Fruit fly (Drosophila melanogaster): ENCODE results near the gene CG33235.

Gene CG33235

DNA sequence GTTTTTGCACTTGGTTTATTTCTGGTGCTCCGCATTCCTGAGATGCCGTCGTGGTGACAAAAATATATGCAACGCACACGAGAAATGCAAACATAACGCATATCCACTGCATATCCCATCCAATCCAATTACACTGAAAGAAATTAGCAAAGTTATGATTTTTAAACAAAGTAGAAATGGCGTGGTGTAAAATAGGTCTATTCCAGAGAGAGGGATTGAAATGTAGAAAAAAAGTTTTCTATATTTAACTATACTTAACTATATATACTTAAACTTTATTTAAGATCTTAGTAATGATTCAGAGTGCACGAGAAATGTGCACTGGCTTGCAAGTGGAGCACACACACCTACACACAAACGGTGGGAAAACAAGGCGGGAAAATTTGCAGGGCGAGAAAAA is 832 bp upstream of the CG33235 start:
- TF ChIP-seq pan (optimal IDR thresholded peaks at IDR 0.05) (no peak), EcR (GFP tag; optimal IDR thresholded peaks at IDR 0.05) (no peak), psq (optimal IDR thresholded peaks at IDR 0.05) (no peak), CG8478 (optimal IDR thresholded peaks at IDR 0.05) (no peak), usp (GFP tag; optimal IDR thresholded peaks at IDR 0.05) (no peak), Dll (optimal IDR thresholded peaks at IDR 0.05) (no peak)

DNA sequence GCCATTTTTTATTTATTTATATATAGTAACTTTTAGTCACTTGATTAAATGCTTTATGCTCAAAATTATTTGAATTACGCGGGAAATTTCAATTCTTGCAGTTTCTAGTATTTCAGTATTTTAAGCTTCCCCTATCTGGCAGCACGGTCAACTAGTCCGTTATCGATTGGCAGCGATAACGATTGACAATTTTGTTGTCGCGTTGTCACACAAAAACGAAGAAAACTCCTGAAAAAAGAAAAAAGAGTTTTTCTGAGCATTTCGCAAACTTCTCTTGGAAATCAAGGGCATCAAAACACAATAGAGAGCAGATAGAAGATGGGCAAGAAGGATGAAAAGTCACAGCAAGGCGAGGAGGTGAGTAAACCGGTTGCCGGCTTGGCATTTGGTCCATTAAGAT is 6.3 kb downstream of the CG33235 start, which contains the start of gene Spase25:
Gene Spase25 (plus strand): TSS at position 176 of the 400 bp plus-strand sequence.
- TF ChIP-seq CG8478 (optimal IDR thresholded peaks at IDR 0.05) (no peak), usp (GFP tag; optimal IDR thresholded peaks at IDR 0.05) (no peak), Dll (optimal IDR thresholded peaks at IDR 0.05) (no peak), psq (optimal IDR thresholded peaks at IDR 0.05) (no peak), EcR (GFP tag; optimal IDR thresholded peaks at IDR 0.05) (no peak), pan (optimal IDR thresholded peaks at IDR 0.05) (no peak)

DNA sequence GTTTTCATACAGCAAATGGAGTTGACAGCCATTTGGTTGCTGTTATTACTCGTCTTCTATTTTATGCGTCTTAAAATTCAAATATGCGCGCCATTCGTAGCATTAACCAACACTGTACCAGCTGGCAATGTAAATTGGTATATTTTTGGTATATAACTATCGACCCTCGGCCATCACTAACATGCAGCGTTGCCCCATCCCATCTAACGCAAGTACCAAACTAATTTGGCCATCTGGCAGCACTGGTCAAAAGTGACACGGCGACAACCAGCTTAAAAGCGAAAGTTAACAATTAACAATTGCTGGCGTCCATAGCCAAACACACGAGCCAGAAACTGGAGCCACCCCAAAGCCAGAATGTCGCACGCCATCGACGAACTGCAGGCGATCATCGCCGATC is 8.1 kb downstream of the CG33235 start, which contains the start of gene Uba5:
Gene Uba5 (plus strand): TSS at position 222 of the 400 bp plus-strand sequence.
- TF ChIP-seq Dll (optimal IDR thresholded peaks at IDR 0.05): no peak
- TF ChIP-seq EcR (GFP tag; optimal IDR thresholded peaks at IDR 0.05): no peak
- TF ChIP-seq usp (GFP tag; optimal IDR thresholded peaks at IDR 0.05): no peak
- no peak for TF ChIP-seq pan (optimal IDR thresholded peaks at IDR 0.05)
- no peak for TF ChIP-seq CG8478 (optimal IDR thresholded peaks at IDR 0.05)
- no peak for TF ChIP-seq psq (optimal IDR thresholded peaks at IDR 0.05)

DNA sequence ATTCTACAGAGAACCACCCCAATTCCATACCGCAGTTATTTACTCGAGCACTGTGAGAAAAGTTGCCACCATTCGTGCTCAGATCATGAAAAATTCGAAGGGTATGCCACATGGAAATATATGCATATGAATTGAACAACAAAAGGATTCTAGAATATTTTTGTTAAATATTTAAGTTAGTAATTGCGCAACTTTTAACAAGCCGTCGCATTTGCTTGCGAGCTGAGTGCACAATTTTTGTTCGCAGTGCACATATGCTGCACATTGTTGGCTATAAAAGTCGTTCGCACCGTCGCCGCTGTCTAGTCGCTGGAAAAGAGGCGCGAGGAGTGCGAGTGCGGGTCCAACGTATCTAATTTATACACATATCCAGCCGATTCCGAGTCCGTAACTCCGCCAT is 14.6 kb downstream of the CG33235 start, which contains the start of gene Cyp4g15:
Gene Cyp4g15 (plus strand): TSS at position 301 of the 400 bp plus-strand sequence.
- TF ChIP-seq Dll (optimal IDR thresholded peaks at IDR 0.05): no peak
- no peak for TF ChIP-seq pan (optimal IDR thresholded peaks at IDR 0.05)
- no peak for TF ChIP-seq psq (optimal IDR thresholded peaks at IDR 0.05)
- TF ChIP-seq EcR (GFP tag; optimal IDR thresholded peaks at IDR 0.05): no peak
- no peak for TF ChIP-seq usp (GFP tag; optimal IDR thresholded peaks at IDR 0.05)
- TF ChIP-seq CG8478 (optimal IDR thresholded peaks at IDR 0.05): no peak

DNA sequence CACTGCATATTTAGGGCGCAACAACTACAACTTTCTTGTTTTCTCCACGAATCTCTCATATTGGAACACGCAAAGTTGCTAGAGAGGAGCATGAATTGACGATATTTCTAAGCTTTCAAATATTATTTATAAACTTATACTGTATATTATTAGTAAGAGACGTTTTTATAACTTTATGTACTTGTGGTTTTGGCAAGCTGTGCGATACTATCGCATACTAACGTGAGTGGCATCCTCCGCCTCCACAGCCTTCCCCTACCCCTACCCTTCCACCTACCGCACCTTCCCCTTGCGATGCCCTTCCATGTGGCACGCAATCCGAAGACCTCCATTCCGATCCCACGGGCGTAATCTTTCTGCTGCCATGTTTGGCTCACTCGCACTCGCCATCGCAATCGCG is 23.1 kb downstream of the CG33235 start:
- no peak for TF ChIP-seq usp (GFP tag; optimal IDR thresholded peaks at IDR 0.05)
- no peak for TF ChIP-seq CG8478 (optimal IDR thresholded peaks at IDR 0.05)
- no peak for TF ChIP-seq psq (optimal IDR thresholded peaks at IDR 0.05)
- TF ChIP-seq Dll (optimal IDR thresholded peaks at IDR 0.05): no peak
- no peak for TF ChIP-seq EcR (GFP tag; optimal IDR thresholded peaks at IDR 0.05)
- no peak for TF ChIP-seq pan (optimal IDR thresholded peaks at IDR 0.05)

DNA sequence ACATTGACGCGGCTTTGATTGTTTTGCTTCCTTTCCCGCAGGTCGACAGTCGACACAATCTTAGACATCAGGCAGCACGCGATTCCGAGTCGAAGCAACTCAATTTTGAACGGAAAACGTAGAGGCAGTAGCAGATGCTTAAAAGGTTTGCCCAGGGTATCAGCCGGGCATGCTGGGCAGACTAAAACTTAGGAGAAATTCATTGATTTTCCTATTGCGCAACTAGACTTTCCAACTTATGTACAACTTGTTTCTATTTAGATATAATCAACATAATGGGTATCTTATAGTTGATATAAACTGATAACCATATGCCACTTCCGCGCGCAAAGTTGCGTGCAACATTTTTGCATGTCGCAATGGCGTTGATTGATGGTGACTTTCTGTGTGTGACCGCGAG is 24.6 kb downstream of the CG33235 start:
- TF ChIP-seq usp (GFP tag; optimal IDR thresholded peaks at IDR 0.05) (no peak), psq (optimal IDR thresholded peaks at IDR 0.05) (no peak), EcR (GFP tag; optimal IDR thresholded peaks at IDR 0.05) (no peak), CG8478 (optimal IDR thresholded peaks at IDR 0.05) (no peak), Dll (optimal IDR thresholded peaks at IDR 0.05) (no peak), pan (optimal IDR thresholded peaks at IDR 0.05) (no peak)

DNA sequence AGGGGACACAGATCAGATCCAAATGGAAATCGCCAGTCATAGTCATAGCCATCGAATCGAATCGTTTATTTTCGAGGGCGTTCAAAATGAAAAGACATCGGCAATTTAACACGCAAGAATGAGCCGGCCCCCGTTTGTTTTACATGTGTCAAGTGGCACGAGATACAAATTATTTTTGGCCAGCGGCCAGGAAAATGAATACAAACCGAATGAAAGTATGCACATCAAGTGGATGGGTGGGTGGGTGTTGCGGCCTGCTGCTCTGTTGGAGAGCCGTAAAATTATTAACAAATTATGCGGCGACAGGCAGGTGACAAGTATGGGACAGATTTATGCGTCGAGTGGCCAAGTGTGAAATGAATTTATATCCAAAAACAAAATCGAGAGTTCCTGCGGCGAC is 27.3 kb downstream of the CG33235 start:
- TF ChIP-seq EcR (GFP tag; optimal IDR thresholded peaks at IDR 0.05) (no peak), CG8478 (optimal IDR thresholded peaks at IDR 0.05) (no peak), pan (optimal IDR thresholded peaks at IDR 0.05) (no peak), Dll (optimal IDR thresholded peaks at IDR 0.05) (no peak), usp (GFP tag; optimal IDR thresholded peaks at IDR 0.05) (no peak), psq (optimal IDR thresholded peaks at IDR 0.05) (no peak)

DNA sequence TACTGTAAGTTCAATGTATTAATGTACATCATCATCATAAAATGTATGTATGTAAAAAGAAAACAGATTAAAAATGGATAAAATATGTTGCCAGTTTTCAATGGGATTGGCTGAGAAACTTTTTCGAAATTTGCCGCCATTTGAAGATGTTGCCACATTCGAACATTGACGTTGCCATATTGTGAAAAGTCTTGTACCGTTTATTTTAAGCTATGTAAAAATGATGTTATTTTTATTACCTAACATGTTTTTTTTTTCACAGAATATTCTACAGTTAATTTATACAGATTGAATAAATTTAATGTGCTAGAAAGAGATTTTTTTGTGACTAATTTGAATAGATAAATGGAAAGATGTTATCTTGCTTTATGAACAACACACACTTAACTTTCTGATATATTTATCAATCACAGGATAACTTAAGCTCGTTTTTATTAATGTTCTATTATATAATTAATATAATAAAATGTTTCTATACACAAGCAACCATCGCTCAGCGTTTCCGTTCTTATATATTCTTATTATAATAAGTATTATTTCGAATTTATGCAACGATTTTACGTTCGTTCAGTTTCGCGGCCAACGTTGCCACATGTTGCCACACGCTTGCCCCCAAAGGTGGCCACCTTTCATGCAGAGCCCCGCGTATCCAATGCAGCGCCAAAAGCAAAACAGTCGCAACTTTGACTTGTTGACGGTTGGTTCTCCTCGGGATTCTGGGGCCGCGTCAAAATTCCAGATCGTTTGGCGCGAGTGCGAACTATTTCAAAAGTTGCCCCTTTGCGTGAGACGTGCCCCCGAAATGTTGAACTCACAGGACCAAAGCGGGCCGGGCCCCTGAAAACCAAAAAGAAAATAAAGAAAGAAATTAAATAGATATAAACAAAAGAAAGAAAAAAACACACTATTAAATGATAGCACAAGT is 32.2 kb downstream of the CG33235 start, which contains the start of gene CG43155:
Gene CG43155 (plus strand): TSS at position 875 of the 925 bp plus-strand sequence.
- TF ChIP-seq Dll (optimal IDR thresholded peaks at IDR 0.05) (no peak), CG8478 (optimal IDR thresholded peaks at IDR 0.05) (no peak), EcR (GFP tag; optimal IDR thresholded peaks at IDR 0.05) (no peak), usp (GFP tag; optimal IDR thresholded peaks at IDR 0.05) (no peak)

DNA sequence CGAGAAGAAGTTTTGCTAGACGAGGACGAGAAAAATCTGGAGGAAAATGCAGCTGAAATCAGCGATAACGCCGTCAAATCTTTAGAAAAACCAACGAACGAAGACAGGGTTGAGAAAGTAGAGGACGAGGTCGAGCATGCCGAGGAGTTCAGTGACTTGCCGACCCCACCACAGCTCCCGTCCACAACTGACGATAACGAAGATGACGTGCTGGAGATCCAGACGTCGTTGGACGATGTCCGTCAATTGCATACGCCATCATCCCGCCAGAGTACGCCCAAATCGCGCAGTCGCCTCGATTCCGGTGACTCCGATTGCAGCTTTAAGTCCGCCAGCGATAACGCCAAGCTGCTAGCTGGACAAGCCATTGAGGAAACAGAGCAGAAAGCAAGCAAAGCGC is 34.2 kb downstream of the CG33235 start:
- no peak for TF ChIP-seq psq (optimal IDR thresholded peaks at IDR 0.05)
- TF ChIP-seq CG8478 (optimal IDR thresholded peaks at IDR 0.05): no peak
- TF ChIP-seq Dll (optimal IDR thresholded peaks at IDR 0.05): no peak
- no peak for TF ChIP-seq usp (GFP tag; optimal IDR thresholded peaks at IDR 0.05)
- no peak for TF ChIP-seq EcR (GFP tag; optimal IDR thresholded peaks at IDR 0.05)
- TF ChIP-seq pan (optimal IDR thresholded peaks at IDR 0.05): no peak

DNA sequence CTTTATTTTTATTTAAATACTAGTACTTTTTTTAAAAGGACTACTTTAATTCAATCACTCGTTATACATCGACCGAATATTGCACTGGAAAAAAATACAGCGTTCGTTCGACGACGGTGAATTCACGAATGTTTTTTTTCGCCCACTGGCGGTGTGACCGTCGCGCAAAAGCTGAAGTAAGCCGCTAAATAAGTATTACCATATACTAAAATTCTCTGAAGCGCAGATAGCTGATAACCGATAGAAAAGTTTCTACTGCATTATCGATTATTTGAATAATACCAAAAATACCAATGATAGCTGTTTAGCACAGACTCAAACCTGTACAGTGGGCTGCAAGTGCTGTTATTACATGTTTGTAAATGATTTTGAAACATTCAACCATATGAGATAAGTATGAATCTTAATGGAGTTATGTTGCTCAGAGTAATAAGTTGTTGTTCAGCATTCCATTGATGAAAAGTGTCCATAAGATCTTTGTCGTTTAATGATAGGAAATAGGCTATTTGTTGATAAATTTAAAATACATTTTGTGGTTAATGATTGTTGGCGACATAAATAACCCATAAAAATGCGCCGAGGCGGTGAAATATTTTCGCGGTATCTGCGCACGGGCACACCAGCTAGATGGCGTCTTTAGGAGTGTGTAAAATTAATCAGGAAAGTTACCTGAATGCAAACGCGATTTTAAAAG is 37.0 kb downstream of the CG33235 start, which contains the start of the genes Evi5 and HP5:
Gene Evi5 (minus strand): TSS at position 198 of the 694 bp plus-strand sequence.
Gene HP5 (plus strand): TSS at position 598 of the 694 bp plus-strand sequence.
- TF ChIP-seq CG8478 (optimal IDR thresholded peaks at IDR 0.05) (no peak), pan (optimal IDR thresholded peaks at IDR 0.05) (no peak), EcR (GFP tag; optimal IDR thresholded peaks at IDR 0.05) (no peak), psq (optimal IDR thresholded peaks at IDR 0.05) (no peak), Dll (optimal IDR thresholded peaks at IDR 0.05) (no peak), usp (GFP tag; optimal IDR thresholded peaks at IDR 0.05) (no peak)

DNA sequence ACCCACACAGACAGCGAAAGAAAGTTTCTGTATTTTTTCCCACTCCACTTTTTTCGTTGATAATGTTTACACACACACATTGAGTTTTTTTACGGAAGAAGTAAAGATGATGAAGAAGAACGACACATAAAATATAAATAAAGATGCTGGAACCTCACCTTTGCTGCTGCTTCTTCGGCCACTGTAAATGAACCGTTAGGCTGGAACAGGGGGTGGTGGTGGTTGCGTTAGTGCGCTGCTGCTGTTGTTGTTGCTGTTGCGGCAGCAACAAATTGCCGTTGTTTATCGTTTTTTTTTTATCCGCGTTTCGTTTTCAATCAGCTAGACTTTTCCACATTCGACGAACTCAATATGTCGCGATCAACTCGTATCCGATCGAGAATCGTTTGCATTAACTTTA is 37.7 kb downstream of the CG33235 start:
- TF ChIP-seq Dll (optimal IDR thresholded peaks at IDR 0.05) (no peak), psq (optimal IDR thresholded peaks at IDR 0.05) (no peak), pan (optimal IDR thresholded peaks at IDR 0.05) (no peak), CG8478 (optimal IDR thresholded peaks at IDR 0.05) (no peak), EcR (GFP tag; optimal IDR thresholded peaks at IDR 0.05) (no peak)

Data from whole organism.